Worm (Caenorhabditis elegans) whole organism, young adult: ENCODE results near the gene C37C3.18.

Experiments used
- B0336.3 ChIP-seq: fragments of 200-800 bp; sonication (Bioruptor generic); IDR thresholded peaks from 2 replicates; pipeline ENCODE4 v1.3.6; 2022; ENCODE audit warnings: missing genetic modification characterization, missing compliant biosample characterization
- C06A6.2 ChIP-seq: fragments of 200-800 bp; sonication (Bioruptor generic); conservative IDR thresholded peaks from 2 replicates; pipeline ENCODE4 v1.3.6; 2022; ENCODE audit warnings: missing genetic modification characterization, missing compliant biosample characterization
- C17E4.6 ChIP-seq: fragments of 200-800 bp; sonication (Bioruptor generic); IDR thresholded peaks from 2 replicates; pipeline ENCODE4 v1.3.6; 2022; ENCODE audit warnings: missing genetic modification reagents, missing genetic modification characterization, missing compliant biosample characterization
- F37B4.10 ChIP-seq: fragments of 200-800 bp; sonication (Bioruptor generic); IDR thresholded peaks from 2 replicates; pipeline ENCODE4 v1.3.6; 2022; ENCODE audit warnings: missing genetic modification characterization, missing compliant biosample characterization
- F49E8.2 ChIP-seq: sonication (generic microtip); optimal IDR thresholded peaks from 3 replicates; lab custom pipeline; 2017; ENCODE audit warnings: missing genetic modification characterization, mild to moderate bottlenecking, missing compliant biosample characterization, antibody characterized with exemption, moderate library complexity; ENCODE audit not compliant: insufficient read depth
- K12H6.12 ChIP-seq: fragments of 200-800 bp; sonication (Bioruptor generic); optimal IDR thresholded peaks from 2 replicates; lab custom pipeline; 2018; ENCODE audit warnings: mild to moderate bottlenecking, missing genetic modification characterization, missing compliant biosample characterization
- Y53F4B.3 ChIP-seq: fragments of 200-800 bp; sonication (Bioruptor generic); IDR thresholded peaks from 2 replicates; pipeline ENCODE4 v1.3.6; 2022; ENCODE audit warnings: missing genetic modification reagents, missing genetic modification characterization, missing compliant biosample characterization
- Y56A3A.18 ChIP-seq: fragments of 200-800 bp; sonication (Bioruptor generic); IDR thresholded peaks from 2 replicates; pipeline ENCODE4 v1.3.6; 2022; ENCODE audit warnings: missing genetic modification reagents, missing genetic modification characterization, missing compliant biosample characterization
- Y79H2A.3 ChIP-seq: fragments of 200-800 bp; sonication (Bioruptor generic); conservative IDR thresholded peaks from 2 replicates; pipeline ENCODE4 v1.3.6; 2022; ENCODE audit warnings: missing genetic modification reagents, missing genetic modification characterization, missing compliant biosample characterization
- ama-1 ChIP-seq, 3 experiments: fragments of 150-350 bp in 1 of 3; sonication (generic microtip) in 2 of 3; optimal IDR thresholded peaks; 2 replicates each; lab custom pipeline; 2014 to 2018; ENCODE audit warnings: missing biosample characterization in 2 of 3, missing genetic modification characterization in 2 of 3, missing genetic modification reagents in 2 of 3
- athp-1 ChIP-seq: sonication (generic microtip); optimal IDR thresholded peaks from 2 replicates; lab custom pipeline; 2017; ENCODE audit warnings: mild to moderate bottlenecking, missing genetic modification characterization, missing compliant biosample characterization
- attf-5 ChIP-seq: fragments of 200-800 bp; sonication (Bioruptor generic); optimal IDR thresholded peaks from 2 replicates; lab custom pipeline; 2018; ENCODE audit warnings: mild to moderate bottlenecking, missing genetic modification characterization, missing compliant biosample characterization
- attf-6 ChIP-seq: fragments of 200-800 bp; sonication (Bioruptor generic); IDR thresholded peaks from 2 replicates; pipeline ENCODE4 v1.3.6; 2022; ENCODE audit warnings: missing genetic modification reagents, missing genetic modification characterization, missing compliant biosample characterization
- cebp-1 ChIP-seq, 2 experiments: fragments of 200-800 bp in 1 of 2; sonication (Bioruptor generic) in 1 of 2; sonication (generic microtip) in 1 of 2; IDR thresholded peaks in 1 of 2; optimal IDR thresholded peaks in 1 of 2; 2 replicates each; pipeline versions ENCODE4 v1.3.6 to Lab custom; 2017 to 2022; ENCODE audit warnings: missing compliant biosample characterization in 2 of 2, missing genetic modification characterization in 2 of 2, mild to moderate bottlenecking in 1 of 2, missing genetic modification reagents in 1 of 2, moderate library complexity in 1 of 2
- cebp-2 ChIP-seq: fragments of 200-800 bp; sonication (Bioruptor generic); IDR thresholded peaks from 2 replicates; pipeline ENCODE4 v1.3.6; 2022; ENCODE audit warnings: missing genetic modification characterization, missing compliant biosample characterization
- ceh-27 ChIP-seq: fragments of 200-800 bp; sonication (Bioruptor generic); optimal IDR thresholded peaks from 2 replicates; lab custom pipeline; 2018; ENCODE audit warnings: mild to moderate bottlenecking, missing genetic modification characterization, moderate library complexity, missing compliant biosample characterization
- chd-7 ChIP-seq: sonication (generic microtip); optimal IDR thresholded peaks from 2 replicates; lab custom pipeline; 2016; ENCODE audit warnings: mild to moderate bottlenecking, missing genetic modification characterization, moderate library complexity, missing compliant biosample characterization
- dox-1 ChIP-seq: fragments of 200-800 bp; sonication (Bioruptor generic); IDR thresholded peaks from 2 replicates; pipeline ENCODE4 v1.3.6; 2022; ENCODE audit warnings: missing genetic modification reagents, missing genetic modification characterization, missing compliant biosample characterization
- egl-18 ChIP-seq: fragments of 200-800 bp; sonication (Bioruptor generic); IDR thresholded peaks from 2 replicates; pipeline ENCODE4 v1.3.6; 2022; ENCODE audit warnings: missing genetic modification reagents, missing genetic modification characterization, missing compliant biosample characterization
- him-1 ChIP-seq: sonication (generic microtip); optimal IDR thresholded peaks from 2 replicates; lab custom pipeline; 2016; ENCODE audit warnings: missing genotype, missing genetic modification reagents, missing genetic modification characterization, missing compliant biosample characterization
- lag-1 ChIP-seq: fragments of 200-800 bp; sonication (Bioruptor generic); IDR thresholded peaks from 2 replicates; pipeline ENCODE4 v1.3.6; 2022; ENCODE audit warnings: missing genetic modification reagents, missing genetic modification characterization, missing compliant biosample characterization
- lin-26 ChIP-seq: fragments of 200-800 bp; sonication (Bioruptor generic); IDR thresholded peaks from 2 replicates; pipeline ENCODE4 v1.3.6; 2022; ENCODE audit warnings: missing genetic modification reagents, missing genetic modification characterization, missing compliant biosample characterization
- lin-35 ChIP-seq, 3 experiments: fragments of 150-350 bp in 2 of 3; sonication (generic microtip) in 1 of 3; optimal IDR thresholded peaks; 2 replicates each; lab custom pipeline; 2014 to 2018; ENCODE audit warnings: missing biosample characterization in 3 of 3, missing genetic modification characterization in 3 of 3, missing genetic modification reagents in 3 of 3
- lin-40 ChIP-seq: sonication (generic microtip); optimal IDR thresholded peaks from 2 replicates; lab custom pipeline; 2016; ENCODE audit warnings: missing genetic modification characterization, mild to moderate bottlenecking, missing compliant biosample characterization, missing genotype, missing genetic modification reagents
- madf-10 ChIP-seq: sonication (generic microtip); optimal IDR thresholded peaks from 2 replicates; lab custom pipeline; 2016; ENCODE audit warnings: mild to moderate bottlenecking, missing genetic modification characterization, missing compliant biosample characterization
- madf-3 ChIP-seq: fragments of 200-800 bp; sonication (Bioruptor generic); IDR thresholded peaks from 2 replicates; pipeline ENCODE4 v1.3.6; 2022; ENCODE audit warnings: missing genetic modification reagents, missing genetic modification characterization, missing compliant biosample characterization
- madf-8 ChIP-seq: fragments of 200-800 bp; sonication (Bioruptor generic); conservative IDR thresholded peaks from 2 replicates; pipeline ENCODE4 v1.3.6; 2022; ENCODE audit warnings: missing genetic modification reagents, missing genetic modification characterization, missing compliant biosample characterization
- mxl-1 ChIP-seq: sonication (generic microtip); optimal IDR thresholded peaks from 2 replicates; lab custom pipeline; 2016; ENCODE audit warnings: missing genetic modification characterization, missing compliant biosample characterization
- nfya-1 ChIP-seq: sonication (generic microtip); optimal IDR thresholded peaks from 2 replicates; lab custom pipeline; 2017; ENCODE audit warnings: antibody characterized with exemption, missing compliant biosample characterization, missing genetic modification characterization, borderline replicate concordance; ENCODE audit not compliant: insufficient read depth
- nfyb-1 ChIP-seq: fragments of 200-800 bp; sonication (Bioruptor generic); IDR thresholded peaks from 2 replicates; pipeline ENCODE4 v1.3.6; 2022; ENCODE audit warnings: missing genetic modification reagents, missing genetic modification characterization, missing compliant biosample characterization
- nhr-80 ChIP-seq: sonication (generic microtip); optimal IDR thresholded peaks from 2 replicates; lab custom pipeline; 2016; ENCODE audit warnings: missing genetic modification characterization, missing compliant biosample characterization
- nhr-90 ChIP-seq: sonication (generic microtip); optimal IDR thresholded peaks from 2 replicates; lab custom pipeline; 2016; ENCODE audit warnings: missing genotype, mild to moderate bottlenecking, missing genetic modification characterization, missing compliant biosample characterization
- pha-4 ChIP-seq: fragments of 150-350 bp; sonication (generic microtip); optimal IDR thresholded peaks from 2 replicates; lab custom pipeline; 2014; ENCODE audit warnings: missing biosample characterization, missing genetic modification reagents, missing genetic modification characterization
- rcor-1 ChIP-seq: fragments of 200-800 bp; sonication (Bioruptor generic); IDR thresholded peaks from 2 replicates; pipeline ENCODE4 v1.3.6; 2022; ENCODE audit warnings: missing genetic modification reagents, missing genetic modification characterization, missing compliant biosample characterization
- snpc-1.1 ChIP-seq: sonication (generic microtip); optimal IDR thresholded peaks from 2 replicates; lab custom pipeline; 2017; ENCODE audit warnings: missing genetic modification characterization, mild to moderate bottlenecking, missing compliant biosample characterization, antibody characterized with exemption, moderate library complexity, missing genotype, missing genetic modification reagents; ENCODE audit not compliant: insufficient read depth
- sptf-2 ChIP-seq: fragments of 200-800 bp; sonication (Bioruptor generic); optimal IDR thresholded peaks from 2 replicates; lab custom pipeline; 2018; ENCODE audit warnings: mild to moderate bottlenecking, missing genetic modification characterization, missing compliant biosample characterization
- tbx-9 ChIP-seq: sonication (generic microtip); optimal IDR thresholded peaks from 2 replicates; lab custom pipeline; 2016; ENCODE audit warnings: borderline replicate concordance, missing genetic modification characterization, inconsistent platforms, missing compliant biosample characterization
- zfh-2 ChIP-seq: fragments of 200-800 bp; sonication (Bioruptor generic); conservative IDR thresholded peaks from 2 replicates; pipeline ENCODE4 v1.3.6; 2022; ENCODE audit warnings: missing genetic modification reagents, missing genetic modification characterization, missing compliant biosample characterization
- zim-3 ChIP-seq: sonication (generic microtip); optimal IDR thresholded peaks from 2 replicates; lab custom pipeline; 2017; ENCODE audit warnings: mild to moderate bottlenecking, missing genetic modification characterization, moderate library complexity, missing compliant biosample characterization
- ztf-26 ChIP-seq: sonication (generic microtip); optimal IDR thresholded peaks from 2 replicates; lab custom pipeline; 2017; ENCODE audit warnings: missing genetic modification characterization, missing compliant biosample characterization
- ztf-28 ChIP-seq: fragments of 200-800 bp; sonication (Bioruptor generic); IDR thresholded peaks from 2 replicates; pipeline ENCODE4 v1.3.6; 2022; ENCODE audit warnings: missing genetic modification reagents, missing genetic modification characterization, missing compliant biosample characterization

C37C3.18 gene

ce11 chrV:7826917-7827316 lies 27.9 kb upstream of the C37C3.18 start, which contains the start of gene mig-6:
mig-6 (plus strand) TSS chrV:7827217.
- TF ChIP-seq egl-18 (GFP tag; lab: Robert Waterston, UW) (no peak), lin-26 (GFP tag; lab: Robert Waterston, UW) (no peak), Y56A3A.18 (GFP tag; lab: Robert Waterston, UW) (no peak), nfyb-1 (GFP tag; lab: Robert Waterston, UW) (no peak), ama-1 (optimal IDR thresholded peaks at IDR 0.05; lab: Kevin White, UChicago) (no peak), ama-1 (GFP tag; optimal IDR thresholded peaks at IDR 0.05; lab: Kevin White, UChicago) (no peak), rcor-1 (GFP tag; lab: Robert Waterston, UW) (no peak), snpc-1.1 (no peak), madf-8 (GFP tag; lab: Robert Waterston, UW) (no peak), C06A6.2 (GFP tag; lab: Robert Waterston, UW) (no peak)

- TF ChIP-seq mxl-1 (no peak), K12H6.12 (tag; lab: Kevin White, UChicago) (no peak), dox-1 (GFP tag; lab: Robert Waterston, UW) (0 out of 2 replicates have a peak, but pooled peaks have one; percentile 24), nhr-90 (tag; lab: Kevin White, UChicago) (no peak), ama-1 (optimal IDR thresholded peaks at IDR 0.05; lab: Kevin White, UChicago) (no peak), ama-1 (GFP tag; optimal IDR thresholded peaks at IDR 0.05; lab: Kevin White, UChicago) (no peak), F49E8.2 (tag; lab: Kevin White, UChicago) (no peak), ztf-28 (GFP tag; lab: Robert Waterston, UW) (0 out of 2 replicates have a peak, but pooled peaks have one; percentile 19), madf-3 (GFP tag; lab: Robert Waterston, UW) (no peak), cebp-1 (GFP tag; IDR thresholded peaks at IDR 0.05; lab: Robert Waterston, UW) (no peak), cebp-1 (tag; optimal IDR thresholded peaks at IDR 0.05; lab: Kevin White, UChicago) (no peak), attf-6 (no peak), athp-1 (tag; lab: Kevin White, UChicago) (no peak), zfh-2 (GFP tag; lab: Robert Waterston, UW) (peak; percentile 84), F37B4.10 (GFP tag; lab: Robert Waterston, UW) (0 out of 2 replicates have a peak, but pooled peaks have one; percentile 29), lag-1 (GFP tag; lab: Robert Waterston, UW) (no peak), ztf-26 (tag; lab: Kevin White, UChicago) (no peak), C17E4.6 (GFP tag; lab: Robert Waterston, UW) (no peak), Y56A3A.18 (GFP tag; lab: Robert Waterston, UW) (no peak)
Measured at ce11 chrV:7830952-7831351, 23.8 kb upstream of the C37C3.18 start.

ce11 chrV:7836911-7837310 lies 17.9 kb upstream of the C37C3.18 start, which contains the start of gene txt-5:
txt-5 (minus strand) TSS chrV:7837134.
- no peak for TF ChIP-seq chd-7 (tag; lab: Kevin White, UChicago)
- TF ChIP-seq ceh-27 (GFP tag; lab: Kevin White, UChicago) = no peak
- no peak for TF ChIP-seq ama-1 (optimal IDR thresholded peaks at IDR 0.05; lab: Kevin White, UChicago)
- no peak for TF ChIP-seq ama-1 (GFP tag; optimal IDR thresholded peaks at IDR 0.05; lab: Kevin White, UChicago)
- TF ChIP-seq zim-3 (tag; lab: Kevin White, UChicago) = no peak
- no peak for TF ChIP-seq lin-35 (GFP tag; optimal IDR thresholded peaks at IDR 0.05; lab: Kevin White, UChicago)
- TF ChIP-seq F49E8.2 (tag; lab: Kevin White, UChicago) = no peak
- no peak for TF ChIP-seq madf-10 (tag; lab: Kevin White, UChicago)
- TF ChIP-seq Y56A3A.18 (GFP tag; lab: Robert Waterston, UW) = no peak
- TF ChIP-seq nfya-1 = no peak
- TF ChIP-seq ztf-28 (GFP tag; lab: Robert Waterston, UW) = no peak
- no peak for TF ChIP-seq madf-8 (GFP tag; lab: Robert Waterston, UW)
- TF ChIP-seq, all 124 proteins: peak for 0

- no peak for TF ChIP-seq Y53F4B.3
- TF ChIP-seq F49E8.2 (tag; lab: Kevin White, UChicago) = no peak
- no peak for TF ChIP-seq him-1 (tag; lab: Kevin White, UChicago)
- TF ChIP-seq B0336.3 (GFP tag; lab: Robert Waterston, UW) = no peak
- TF ChIP-seq C06A6.2 (GFP tag; lab: Robert Waterston, UW) = no peak
- TF ChIP-seq Y79H2A.3 (GFP tag; lab: Robert Waterston, UW) = no peak
- no peak for TF ChIP-seq cebp-2 (GFP tag; lab: Robert Waterston, UW)
- no peak for TF ChIP-seq lin-40 (tag; lab: Kevin White, UChicago)
- TF ChIP-seq nhr-80 = no peak
- no peak for TF ChIP-seq sptf-2
- no peak for TF ChIP-seq attf-5 (GFP tag; lab: Kevin White, UChicago)
- no peak for TF ChIP-seq egl-18 (GFP tag; lab: Robert Waterston, UW)
- TF ChIP-seq lag-1 (GFP tag; lab: Robert Waterston, UW) = no peak
- no peak for TF ChIP-seq tbx-9 (tag; lab: Kevin White, UChicago)
- TF ChIP-seq lin-26 (GFP tag; lab: Robert Waterston, UW) = no peak
- TF ChIP-seq pha-4 (tag; lab: Kevin White, UChicago) = no peak
Measured at ce11 chrV:7837809-7838208, 17.0 kb upstream of the C37C3.18 start, which contains the start of gene ttr-33. ttr-33 (minus strand) TSS chrV:7837909.
